Fruit fly (Drosophila melanogaster): Measurements from ENCODE around the gene CG11714.

The CG11714 gene

DNA sequence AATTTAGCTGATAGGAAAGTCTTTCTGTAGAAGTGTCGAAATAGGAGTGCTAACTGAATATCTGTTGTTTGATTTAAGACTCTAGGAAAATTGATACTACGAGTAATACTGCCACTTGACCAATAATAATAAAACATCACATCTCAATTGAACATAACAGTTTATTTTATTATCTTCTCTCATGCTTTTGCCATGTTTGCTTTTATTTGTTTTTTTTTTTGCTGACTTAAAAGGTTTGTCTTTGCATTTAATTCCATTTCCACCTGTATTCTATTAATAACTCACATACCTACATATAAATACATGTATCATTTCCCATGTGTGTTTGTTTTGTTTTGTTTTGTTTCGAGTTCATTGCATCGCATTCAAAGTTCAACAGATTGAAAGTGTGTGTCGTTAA is at the start of gene CG11714, which contains the start of gene Fuca:
CG11714 (minus strand) TSS at position 101 of the 400 bp plus-strand sequence.
Fuca (minus strand) TSS at position 101 of the 400 bp plus-strand sequence.
- TF ChIP-seq ind (GFP tag; optimal IDR thresholded peaks at IDR 0.05) (no peak), sima (GFP tag; optimal IDR thresholded peaks at IDR 0.05) (no peak), MBD-R2 (GFP tag; IDR thresholded peaks at IDR 0.05) (no peak), CG11695 (GFP tag; IDR thresholded peaks at IDR 0.05) (no peak), toy (GFP tag; IDR thresholded peaks at IDR 0.05) (no peak), Abd-B (GFP tag; optimal IDR thresholded peaks at IDR 0.05) (no peak), luna (GFP tag; optimal IDR thresholded peaks at IDR 0.05) (no peak), CG17361 (GFP tag; IDR thresholded peaks at IDR 0.05) (no peak), CG8359 (GFP tag; optimal IDR thresholded peaks at IDR 0.05; ENCODE audit: borderline replicate concordance) (no peak), crp (GFP tag; optimal IDR thresholded peaks at IDR 0.05) (no peak), Sry-β (GFP tag; optimal IDR thresholded peaks at IDR 0.05) (no peak), CG10147 (GFP tag; optimal IDR thresholded peaks at IDR 0.05) (no peak), bcd (GFP tag; optimal IDR thresholded peaks at IDR 0.05) (no peak), CG6689 (GFP tag; IDR thresholded peaks at IDR 0.05) (no peak)

DNA sequence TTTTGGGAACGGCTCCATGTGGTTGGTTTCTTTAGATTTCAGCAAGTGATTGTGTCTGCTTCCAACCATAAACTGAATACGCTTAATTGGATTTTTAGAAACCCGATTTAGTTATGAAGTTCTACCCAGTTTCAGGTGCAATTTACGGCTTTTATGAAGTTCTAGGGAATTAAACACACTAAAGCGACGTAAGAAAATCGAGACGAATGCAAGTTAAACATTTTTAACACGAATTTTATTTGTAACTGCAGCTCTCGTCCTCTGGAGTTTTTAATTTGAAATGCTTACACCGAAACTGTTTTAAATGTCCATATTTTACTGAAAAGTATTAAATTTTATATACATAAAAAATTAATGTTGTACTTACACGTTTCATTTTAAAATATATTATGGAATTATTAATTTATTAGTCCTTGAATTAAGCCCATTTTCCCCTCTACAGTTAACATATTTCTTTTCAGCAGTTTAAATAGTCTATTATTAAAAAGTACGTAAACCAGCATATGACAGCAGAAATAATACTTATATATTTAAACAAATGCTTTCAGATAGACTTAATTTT is 41.5 kb upstream of the CG11714 start, which contains the start of the genes CG46412 and CG33267:
CG46412 (minus strand) TSS at position 101 of the 562 bp plus-strand sequence.
CG33267 (plus strand) TSS at position 512 of the 562 bp plus-strand sequence.
- peak; percentile 30 for TF ChIP-seq sens (GFP tag)
- TF ChIP-seq CG31365 (tag; optimal IDR thresholded peaks at IDR 0.05), result no peak

DNA sequence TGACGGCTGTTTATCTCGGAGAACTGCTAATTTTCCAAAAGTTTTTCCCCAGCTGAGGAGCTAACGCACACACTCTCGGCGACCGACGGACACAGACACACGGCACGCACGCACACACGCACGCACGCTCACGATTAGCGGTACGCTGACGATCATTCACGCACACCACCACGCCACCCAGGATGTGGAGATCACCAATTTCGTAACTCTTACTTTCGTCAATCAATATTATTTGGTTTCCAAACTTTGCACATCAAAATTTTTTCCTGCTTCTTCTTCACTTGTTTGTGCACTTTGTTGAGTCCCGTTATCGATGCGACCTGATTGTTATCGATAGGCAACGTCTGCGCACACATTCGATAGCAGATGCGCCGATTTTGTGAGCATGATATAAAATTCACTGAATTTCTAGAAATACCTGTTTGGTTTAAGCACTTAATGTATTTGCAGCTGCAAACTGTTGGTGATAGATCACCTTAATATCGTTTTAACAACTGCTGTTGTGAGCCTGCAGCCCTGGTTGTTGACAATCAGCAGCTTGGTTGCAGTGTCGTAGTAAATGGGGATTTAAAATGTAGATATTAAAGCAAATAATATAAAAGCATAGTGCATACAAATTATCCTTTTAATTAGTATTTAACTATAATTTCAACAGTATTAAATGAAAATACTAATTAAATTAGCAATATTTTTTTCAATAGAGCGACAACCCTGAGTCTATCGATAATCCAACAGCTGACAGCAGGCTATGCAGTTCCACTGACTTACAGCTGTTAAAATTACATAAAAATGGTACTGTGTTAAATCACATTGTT is 39.6 kb upstream of the CG11714 start, which contains the start of the genes CG7394 and Mob2:
CG7394 (plus strand) TSS at position 51 of the 815 bp plus-strand sequence.
Mob2 (minus strand) TSS at position 288 of the 815 bp plus-strand sequence.
- TF ChIP-seq Chrac-16 (GFP tag; optimal IDR thresholded peaks at IDR 0.05) (peak; percentile 90), CG7839 (tag; optimal IDR thresholded peaks at IDR 0.05) (peak; percentile 92), CG11085 (GFP tag; IDR thresholded peaks at IDR 0.05) (peak; percentile 87), CG8290 (GFP tag; optimal IDR thresholded peaks at IDR 0.05) (peak; percentile 89), CG8290 (tag; optimal IDR thresholded peaks at IDR 0.05) (peak; percentile 81 to 92), so (GFP tag; IDR thresholded peaks at IDR 0.05) (peak; percentile 79; the same call in 2 of the 3 replicates), BEAF-32 (GFP tag; optimal IDR thresholded peaks at IDR 0.05) (peak; percentile 91), corto (GFP tag; optimal IDR thresholded peaks at IDR 0.05) (peak; percentile 43), CG6254 (GFP tag; optimal IDR thresholded peaks at IDR 0.05) (peak; percentile 62), odd (GFP tag; optimal IDR thresholded peaks at IDR 0.05) (peak; percentile 69), phol (tag; optimal IDR thresholded peaks at IDR 0.05) (peak; percentile 90), CG2116 (GFP tag; optimal IDR thresholded peaks at IDR 0.05) (peak; percentile 92), danr (GFP tag; IDR thresholded peaks at IDR 0.05) (peak; percentile 44), TFAM (GFP tag; optimal IDR thresholded peaks at IDR 0.05) (no peak), chn (GFP tag; optimal IDR thresholded peaks at IDR 0.05) (peak; percentile 85), bowl (GFP tag; IDR thresholded peaks at IDR 0.05) (peak; percentile 80), HLH4C (GFP tag; IDR thresholded peaks at IDR 0.05; ENCODE audit: partially characterized antibody) (peak; percentile 93), CG2120 (GFP tag; optimal IDR thresholded peaks at IDR 0.05) (peak; percentile 96), h (optimal IDR thresholded peaks at IDR 0.05) (no peak), Dref (GFP tag; IDR thresholded peaks at IDR 0.05) (peak; percentile 75), CG4328 (GFP tag; optimal IDR thresholded peaks at IDR 0.05) (peak; percentile 85), CG17186 (GFP tag; optimal IDR thresholded peaks at IDR 0.05) (peak; percentile 97), CG7745 (tag; optimal IDR thresholded peaks at IDR 0.05) (no peak), pros (GFP tag; optimal IDR thresholded peaks at IDR 0.05) (no peak), CG6791 (GFP tag; IDR thresholded peaks at IDR 0.05; ENCODE audit: partially characterized antibody) (peak; percentile 86), B-H1 (GFP tag; IDR thresholded peaks at IDR 0.05) (peak; percentile 85), CG3838 (GFP tag; optimal IDR thresholded peaks at IDR 0.05) (peak; percentile 70), Bdp1 (GFP tag; optimal IDR thresholded peaks at IDR 0.05) (peak; percentile 80), E2f1 (GFP tag; IDR thresholded peaks at IDR 0.05) (peak; percentile 89), Lpt (GFP tag; optimal IDR thresholded peaks at IDR 0.05) (no peak)
